Fruit fly (Drosophila melanogaster): ENCODE data around the gene Roc1a.

The Roc1a gene

DNA sequence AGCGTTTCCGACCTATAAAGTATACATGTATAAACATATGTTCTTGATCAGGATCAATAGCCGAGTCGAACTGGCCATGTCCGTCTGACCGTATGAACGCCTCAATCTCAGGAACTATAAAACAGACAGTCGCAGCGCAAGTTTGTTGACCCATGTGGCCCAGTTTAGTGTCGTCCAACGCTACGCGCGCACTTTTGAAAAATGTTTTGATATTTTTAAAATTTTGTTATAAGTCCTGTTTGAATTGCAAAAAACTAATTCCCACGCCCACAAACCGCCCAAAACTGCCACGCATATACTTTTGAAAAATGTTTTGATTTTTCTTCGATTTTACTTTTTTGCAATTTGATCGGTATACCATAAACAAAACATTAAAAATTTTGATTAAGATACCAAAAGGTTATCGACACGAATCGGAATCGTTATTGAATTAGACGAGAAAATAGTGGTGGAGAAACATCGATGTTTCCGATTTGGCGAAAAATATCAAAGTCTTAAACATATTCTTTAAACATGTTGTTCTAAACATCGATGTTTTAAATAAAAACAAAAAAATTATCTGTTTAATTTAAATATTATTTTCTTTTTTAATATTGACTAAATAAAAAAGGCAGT lies 602 bp upstream of the Roc1a start:
- TF ChIP-seq hbn (GFP tag; IDR thresholded peaks at IDR 0.05; ENCODE audit: partially characterized antibody) (peak; percentile 30; the same call in 1 of the 2 replicates), CG5180 (GFP tag; optimal IDR thresholded peaks at IDR 0.05) (no peak), Dll (GFP tag; IDR thresholded peaks at IDR 0.05; ENCODE audit: partially characterized antibody) (peak; percentile 51; the same call in 1 of the 4 replicates), CG1603 (tag; optimal IDR thresholded peaks at IDR 0.05) (peak; percentile 1), unc-4 (GFP tag; IDR thresholded peaks at IDR 0.05; ENCODE audit: partially characterized antibody) (0 out of 2 replicates have a peak, but pooled peaks have one; percentile 7), Dref (GFP tag; IDR thresholded peaks at IDR 0.05) (peak; percentile 57), CG14965 (GFP tag; optimal IDR thresholded peaks at IDR 0.05; ENCODE audit: borderline replicate concordance) (no peak), lov (optimal IDR thresholded peaks at IDR 0.05) (no peak), lov (GFP tag; IDR thresholded peaks at IDR 0.05) (no peak), bbx (GFP tag; IDR thresholded peaks at IDR 0.05; ENCODE audit: partially characterized antibody) (peak; percentile 17; the same call in 1 of the 2 replicates), CG7963 (GFP tag; IDR thresholded peaks at IDR 0.05; ENCODE audit: partially characterized antibody) (0 out of 3 replicates have a peak, but pooled peaks have one; percentile 34), Opbp (GFP tag; IDR thresholded peaks at IDR 0.05; ENCODE audit: partially characterized antibody) (peak; percentile 35; the same call in 1 of the 3 replicates), CG2116 (GFP tag; optimal IDR thresholded peaks at IDR 0.05) (peak; percentile 37), Dp (GFP tag; optimal IDR thresholded peaks at IDR 0.05) (peak; percentile 69), CG12659 (GFP tag; optimal IDR thresholded peaks at IDR 0.05) (peak; percentile 46), luna (GFP tag; optimal IDR thresholded peaks at IDR 0.05) (no peak), CG18262 (tag; optimal IDR thresholded peaks at IDR 0.05) (peak; percentile 19), ewg (GFP tag; optimal IDR thresholded peaks at IDR 0.05) (no peak), CG9437 (GFP tag; optimal IDR thresholded peaks at IDR 0.05) (peak; percentile 14), lola (GFP tag; optimal IDR thresholded peaks at IDR 0.05) (peak in 1 of 3 experiments; percentile 25), E2f2 (GFP tag; IDR thresholded peaks at IDR 0.05) (peak; percentile 81), pzg (GFP tag; optimal IDR thresholded peaks at IDR 0.05) (peak; percentile 14), Awh (GFP tag; IDR thresholded peaks at IDR 0.05) (no peak), Atf6 (GFP tag; IDR thresholded peaks at IDR 0.05) (no peak), dmrt11E (tag; optimal IDR thresholded peaks at IDR 0.05) (no peak), Sry-δ (GFP tag; optimal IDR thresholded peaks at IDR 0.05) (peak; percentile 21)

DNA sequence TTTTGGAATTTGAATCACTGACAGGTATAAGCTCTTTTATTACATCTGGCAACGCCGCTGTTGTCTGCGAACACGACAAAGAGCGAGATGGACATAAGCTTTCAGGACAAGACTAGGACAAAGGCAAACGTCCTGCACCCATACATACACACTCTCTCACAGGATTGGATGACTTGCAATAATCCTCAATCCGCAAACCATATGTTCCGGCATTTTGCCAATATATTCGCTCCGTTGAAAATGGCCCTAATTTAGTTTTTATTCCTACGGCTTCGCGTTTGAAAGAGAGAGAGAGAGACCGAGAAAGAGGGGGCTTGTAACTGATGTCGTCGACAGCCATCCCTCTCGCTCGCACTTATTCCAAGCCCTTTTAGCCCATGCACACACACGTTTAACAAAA lies 7.1 kb downstream of the Roc1a start:
- TF ChIP-seq CG8478 (optimal IDR thresholded peaks at IDR 0.05) (peak; percentile 82), nmo (GFP tag; optimal IDR thresholded peaks at IDR 0.05) (peak; percentile 2), CG6175 (GFP tag; IDR thresholded peaks at IDR 0.05) (no peak), CG10274 (GFP tag; optimal IDR thresholded peaks at IDR 0.05) (no peak), lmd (GFP tag; IDR thresholded peaks at IDR 0.05) (no peak), sob (GFP tag; IDR thresholded peaks at IDR 0.05) (no peak), CG15696 (tag; optimal IDR thresholded peaks at IDR 0.05) (no peak), bbx (GFP tag; IDR thresholded peaks at IDR 0.05; ENCODE audit: partially characterized antibody) (no peak), ttk (GFP tag; IDR thresholded peaks at IDR 0.05) (no peak), psq (GFP tag; optimal IDR thresholded peaks at IDR 0.05) (no peak), CG1832 (GFP tag; optimal IDR thresholded peaks at IDR 0.05) (peak; percentile 78), Oaz (GFP tag; IDR thresholded peaks at IDR 0.05) (no peak), CG9215 (GFP tag; IDR thresholded peaks at IDR 0.05) (peak; percentile 52), CG4820 (GFP tag; optimal IDR thresholded peaks at IDR 0.05) (no peak), CG12219 (GFP tag; optimal IDR thresholded peaks at IDR 0.05) (no peak), az2 (GFP tag; optimal IDR thresholded peaks at IDR 0.05) (no peak), onecut (GFP tag; IDR thresholded peaks at IDR 0.05) (peak; percentile 58), crp (GFP tag; optimal IDR thresholded peaks at IDR 0.05) (peak in 1 of 2 experiments; percentile 75), CG8359 (GFP tag; optimal IDR thresholded peaks at IDR 0.05; ENCODE audit: borderline replicate concordance) (no peak), YL-1 (GFP tag; optimal IDR thresholded peaks at IDR 0.05) (no peak), Meics (GFP tag; optimal IDR thresholded peaks at IDR 0.05) (no peak), pzg (GFP tag; optimal IDR thresholded peaks at IDR 0.05) (peak; percentile 31), Chrac-16 (GFP tag; optimal IDR thresholded peaks at IDR 0.05) (no peak), zen2 (GFP tag; IDR thresholded peaks at IDR 0.05; ENCODE audit: partially characterized antibody) (no peak), ato (GFP tag; IDR thresholded peaks at IDR 0.05; ENCODE audit: partially characterized antibody) (no peak)
